Worm (Caenorhabditis elegans) whole organism, L1 larva: Measurements from ENCODE around the gene nhr-254.

Source experiments
- aly-2 ChIP-seq: fragments of 150-350 bp; optimal IDR thresholded peaks from 2 replicates; lab custom pipeline; 2014; ENCODE audit warnings: missing biosample characterization, missing genetic modification characterization
- efl-1 ChIP-seq, 4 experiments: fragments of 150-350 bp; optimal IDR thresholded peaks in 3 of 4; peaks in 1 of 4; 1 replicate in 1 of 4; 2 replicates in 3 of 4; lab custom pipeline; 2014; ENCODE audit warnings: missing biosample characterization in 2 of 4, missing genetic modification characterization in 2 of 4, missing genetic modification reagents in 2 of 4
- egl-13 ChIP-seq: sonication (generic microtip); optimal IDR thresholded peaks from 2 replicates; lab custom pipeline; 2016; ENCODE audit warnings: missing genotype, missing genetic modification reagents, missing genetic modification characterization, missing compliant biosample characterization
- isw-1 ChIP-seq: fragments of 200-800 bp; sonication (Bioruptor generic); IDR thresholded peaks from 2 replicates; pipeline ENCODE4 v1.3.6; 2022; ENCODE audit warnings: missing genetic modification characterization, missing compliant biosample characterization
- mdl-1 ChIP-seq, 2 experiments: fragments of 150-350 bp; optimal IDR thresholded peaks; 2 replicates each; lab custom pipeline; 2014 to 2017; ENCODE audit warnings: missing biosample characterization in 2 of 2, missing genetic modification characterization in 2 of 2, inconsistent platforms in 1 of 2
- nhr-11 ChIP-seq: fragments of 150-350 bp; optimal IDR thresholded peaks from 2 replicates; lab custom pipeline; 2014; ENCODE audit warnings: missing biosample characterization, missing genetic modification characterization
- snpc-4 ChIP-seq: fragments of 150-350 bp; optimal IDR thresholded peaks from 2 replicates; lab custom pipeline; 2014; ENCODE audit warnings: missing biosample characterization, missing genetic modification characterization

DNA sequence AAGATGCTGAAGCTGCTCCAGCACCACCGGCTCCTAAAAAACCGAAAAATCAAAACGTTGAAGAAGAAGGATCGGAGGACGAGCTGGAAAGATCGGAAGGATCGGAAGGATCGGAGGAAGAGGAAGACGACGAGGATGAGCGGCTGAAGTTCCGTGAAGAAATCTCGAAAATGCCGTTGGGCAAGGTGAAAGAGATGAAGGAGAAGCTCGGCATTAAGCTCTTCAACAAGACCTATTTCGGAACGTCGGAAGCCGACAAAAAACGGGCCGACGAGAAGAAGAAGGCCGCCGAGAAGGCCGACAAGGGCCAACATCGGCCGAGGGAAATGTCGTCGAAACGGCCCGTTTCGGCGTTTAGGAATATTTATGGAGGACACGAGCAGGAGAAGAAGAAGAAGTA lies 31.1 kb upstream of the nhr-254 start:
- no peak for TF ChIP-seq mdl-1 (tag; optimal IDR thresholded peaks at IDR 0.05; lab: Kevin White, UChicago)
- TF ChIP-seq nhr-11 (tag; lab: Kevin White, UChicago) = no peak
- TF ChIP-seq aly-2 = no peak
- no peak for TF ChIP-seq snpc-4 (tag; lab: Kevin White, UChicago)
- TF ChIP-seq isw-1 (GFP tag; lab: Robert Waterston, UW) = no peak
- TF ChIP-seq egl-13 (tag; lab: Kevin White, UChicago) = no peak
- TF ChIP-seq efl-1 (optimal IDR thresholded peaks at IDR 0.05; lab: Kevin White, UChicago) = no peak
- peak in 1 of 2 experiments; percentile 80 for TF ChIP-seq efl-1 (GFP tag; optimal IDR thresholded peaks at IDR 0.05 in 1 of 2; lab: Kevin White, UChicago)
